Worm (Caenorhabditis elegans): Measurements from ENCODE around the gene str-171.

DNA sequence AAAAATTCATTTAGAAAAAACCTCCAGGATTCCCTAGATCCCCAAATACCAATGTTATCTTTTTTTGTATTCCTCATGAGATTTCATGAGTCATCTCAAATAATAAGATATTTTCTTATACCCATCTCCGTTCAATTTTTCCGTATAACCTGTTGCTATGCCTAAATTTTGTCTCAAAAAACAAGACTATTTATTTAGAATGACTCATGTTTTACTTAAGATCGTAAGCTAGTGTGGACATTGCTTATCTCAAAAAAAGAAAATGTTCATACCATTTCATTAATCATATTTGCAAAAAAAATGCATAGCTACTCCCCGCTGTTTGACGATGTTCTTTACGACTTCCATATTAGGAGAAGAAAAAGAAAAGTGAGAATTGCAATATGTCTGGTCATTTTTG lies 7.9 kb upstream of the str-171 start, which contains the start of gene K08F9.3:
- TF ChIP-seq rpc-1 (optimal IDR thresholded peaks at IDR 0.05) (no peak), rpc-1 (tag; optimal IDR thresholded peaks at IDR 0.05) (no peak), lsy-27 (tag; optimal IDR thresholded peaks at IDR 0.05; ENCODE audit: borderline replicate concordance, insufficient read depth) (no peak), ztf-18 (tag; optimal IDR thresholded peaks at IDR 0.05) (no peak), snpc-4 (GFP tag; optimal IDR thresholded peaks at IDR 0.05) (no peak), snpc-4 (tag; optimal IDR thresholded peaks at IDR 0.05) (no peak), gei-17 (GFP tag; optimal IDR thresholded peaks at IDR 0.05) (no peak), ama-1 (optimal IDR thresholded peaks at IDR 0.05) (no peak), ama-1 (GFP tag; optimal IDR thresholded peaks at IDR 0.05) (no peak), repo-1 (tag; optimal IDR thresholded peaks at IDR 0.05) (no peak), mxl-1 (tag; optimal IDR thresholded peaks at IDR 0.05) (no peak), ztf-28 (GFP tag; IDR thresholded peaks at IDR 0.05) (no peak), nhr-120 (GFP tag; IDR thresholded peaks at IDR 0.05) (no peak), ceh-79 (tag; optimal IDR thresholded peaks at IDR 0.05) (no peak), egrh-3 (GFP tag; IDR thresholded peaks at IDR 0.05) (no peak)

All from whole organism, young adult.